Fruit fly (Drosophila melanogaster): ENCODE measurements around the gene hng3.

hng3 gene

dm6 chr3L:716078-716477, 39.2 kb downstream of the hng3 start (continued):
- no peak for TF ChIP-seq usp (GFP tag; optimal IDR thresholded peaks at IDR 0.05)
- no peak for TF ChIP-seq CG33213 (GFP tag; optimal IDR thresholded peaks at IDR 0.05)
- no peak; the same call in 1 of the 2 replicates for TF ChIP-seq lmd (GFP tag; IDR thresholded peaks at IDR 0.05)
- no peak for TF ChIP-seq Nf-YB (GFP tag; optimal IDR thresholded peaks at IDR 0.05)
- TF ChIP-seq Dad (GFP tag; optimal IDR thresholded peaks at IDR 0.05), result no peak
- TF ChIP-seq CG17186 (GFP tag; optimal IDR thresholded peaks at IDR 0.05), result no peak
- no peak for TF ChIP-seq CG32767 (GFP tag; IDR thresholded peaks at IDR 0.05)
- no peak for TF ChIP-seq CG30431 (GFP tag; optimal IDR thresholded peaks at IDR 0.05)
- no peak for TF ChIP-seq chm (GFP tag; IDR thresholded peaks at IDR 0.05)
- TF ChIP-seq CTCF (GFP tag; optimal IDR thresholded peaks at IDR 0.05), result no peak
- TF ChIP-seq CG9876 (GFP tag; optimal IDR thresholded peaks at IDR 0.05), result no peak
- no peak for TF ChIP-seq Drgx (GFP tag; IDR thresholded peaks at IDR 0.05)
- no peak for TF ChIP-seq CG12299 (tag; optimal IDR thresholded peaks at IDR 0.05)
- TF ChIP-seq odd (GFP tag; optimal IDR thresholded peaks at IDR 0.05), result no peak
- no peak for TF ChIP-seq Ssrp (tag; optimal IDR thresholded peaks at IDR 0.05)
- no peak for TF ChIP-seq luna (GFP tag; optimal IDR thresholded peaks at IDR 0.05)
- TF ChIP-seq Antp (GFP tag; optimal IDR thresholded peaks at IDR 0.05), result no peak
- TF ChIP-seq oc (tag; optimal IDR thresholded peaks at IDR 0.05), result no peak
- TF ChIP-seq CG18262 (tag; optimal IDR thresholded peaks at IDR 0.05), result peak; percentile 65
- no peak for TF ChIP-seq pb (GFP tag; optimal IDR thresholded peaks at IDR 0.05)
- no peak for TF ChIP-seq CG8281 (tag; optimal IDR thresholded peaks at IDR 0.05)
- no peak for TF ChIP-seq stc (GFP tag; IDR thresholded peaks at IDR 0.05)
- no peak for TF ChIP-seq CG17328 (GFP tag; IDR thresholded peaks at IDR 0.05)
- peak; percentile 31 for TF ChIP-seq CG17829 (tag; optimal IDR thresholded peaks at IDR 0.05)
- no peak for TF ChIP-seq ranshi (GFP tag; IDR thresholded peaks at IDR 0.05)
- TF ChIP-seq Atf-2 (GFP tag; optimal IDR thresholded peaks at IDR 0.05), result no peak
- no peak for TF ChIP-seq CG16863 (GFP tag; optimal IDR thresholded peaks at IDR 0.05)
- TF ChIP-seq Fer2 (tag; optimal IDR thresholded peaks at IDR 0.05), result no peak
- TF ChIP-seq CG15696 (tag; optimal IDR thresholded peaks at IDR 0.05), result peak; percentile 17
- TF ChIP-seq CG13296 (GFP tag; optimal IDR thresholded peaks at IDR 0.05), result no peak
- TF ChIP-seq C15 (GFP tag; IDR thresholded peaks at IDR 0.05), result no peak
- TF ChIP-seq Sox102F (GFP tag; optimal IDR thresholded peaks at IDR 0.05), result no peak
- no peak for TF ChIP-seq Oaz (GFP tag; IDR thresholded peaks at IDR 0.05)
- TF ChIP-seq ash1 (GFP tag; optimal IDR thresholded peaks at IDR 0.05), result no peak
- no peak for TF ChIP-seq bsh (GFP tag; optimal IDR thresholded peaks at IDR 0.05)
- no peak for TF ChIP-seq wek (GFP tag; optimal IDR thresholded peaks at IDR 0.05)
- TF ChIP-seq CG4360 (GFP tag; IDR thresholded peaks at IDR 0.05), result no peak
- TF ChIP-seq CG2875 (GFP tag; optimal IDR thresholded peaks at IDR 0.05), result no peak
- no peak for TF ChIP-seq ham (GFP tag; IDR thresholded peaks at IDR 0.05)
- no peak for TF ChIP-seq CG8478 (optimal IDR thresholded peaks at IDR 0.05)
- no peak for TF ChIP-seq z (GFP tag; IDR thresholded peaks at IDR 0.05)
- no peak for TF ChIP-seq CG34376 (GFP tag; optimal IDR thresholded peaks at IDR 0.05)
- no peak for TF ChIP-seq sna (GFP tag; IDR thresholded peaks at IDR 0.05; ENCODE audit: partially characterized antibody)
- no peak for TF ChIP-seq hb (GFP tag; IDR thresholded peaks at IDR 0.05; ENCODE audit: partially characterized antibody)
- TF ChIP-seq CG16813 (GFP tag; IDR thresholded peaks at IDR 0.05; ENCODE audit: partially characterized antibody), result no peak
- no peak for TF ChIP-seq pum (GFP tag; optimal IDR thresholded peaks at IDR 0.05)
- TF ChIP-seq Adf1 (GFP tag; IDR thresholded peaks at IDR 0.05), result no peak
- no peak for TF ChIP-seq stwl (tag; optimal IDR thresholded peaks at IDR 0.05)
- TF ChIP-seq Xbp1 (GFP tag; optimal IDR thresholded peaks at IDR 0.05), result no peak
- no peak for TF ChIP-seq zen (tag; optimal IDR thresholded peaks at IDR 0.05)
- TF ChIP-seq CG10209 (GFP tag; optimal IDR thresholded peaks at IDR 0.05), result no peak
- no peak for TF ChIP-seq CG8089 (GFP tag; optimal IDR thresholded peaks at IDR 0.05)
- TF ChIP-seq Sin3A (optimal IDR thresholded peaks at IDR 0.05), result no peak
- no peak for TF ChIP-seq CG2199 (GFP tag; IDR thresholded peaks at IDR 0.05)

All from whole organism, embryonic.